In the genomic region with DNA sequence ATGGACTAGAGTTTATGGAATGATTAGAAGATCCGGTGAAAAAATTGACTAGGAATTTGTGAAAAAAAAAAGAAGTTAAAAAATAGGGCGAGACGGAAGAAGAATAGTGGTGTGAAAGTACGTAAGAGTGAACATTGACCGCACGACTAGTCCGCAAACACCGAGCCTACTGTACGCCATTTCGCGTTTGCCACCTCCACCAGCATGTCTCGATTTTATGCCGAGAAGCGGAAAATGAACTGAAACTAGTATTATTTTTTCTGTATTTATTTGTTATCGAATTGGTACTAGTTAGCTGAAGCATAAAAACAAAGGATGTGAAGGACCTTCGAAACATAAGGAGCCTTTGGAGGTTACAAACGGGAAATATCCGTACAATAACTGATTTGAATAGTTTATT, we compare ENCODE assay signal across 6 worm cellular contexts.
TF ChIP-seq lines count a peak whose summit lies in the region.

No protein-coding gene starts in this region.

TF ChIP-seq in whole organism, L1 larva, 84 proteins besides CTCF, POLR2A, EP300 and RAD21 (continued from another document and continues in another):
- TF ChIP-seq zag-1 (tag; optimal IDR thresholded peaks at IDR 0.05; lab: Kevin White, UChicago) (no peak), blmp-1 (tag; optimal IDR thresholded peaks at IDR 0.05; lab: Kevin White, UChicago) (peak; percentile 17), nhr-77 (tag; optimal IDR thresholded peaks at IDR 0.05; lab: Kevin White, UChicago) (no peak), lin-39 (tag; optimal IDR thresholded peaks at IDR 0.05; lab: Kevin White, UChicago) (no peak), zip-4 (GFP tag; optimal IDR thresholded peaks at IDR 0.05; lab: Kevin White, UChicago) (no peak), unc-98 (GFP tag; IDR thresholded peaks at IDR 0.05; lab: Robert Waterston, UW) (no peak), xbp-1 (tag; optimal IDR thresholded peaks at IDR 0.05; lab: Kevin White, UChicago) (peak; percentile 63), C04F5.9 (tag; optimal IDR thresholded peaks at IDR 0.05; lab: Kevin White, UChicago) (no peak), lsy-2 (tag; optimal IDR thresholded peaks at IDR 0.05; lab: Kevin White, UChicago) (peak; percentile 58 to 87), ceh-90 (tag; optimal IDR thresholded peaks at IDR 0.05; lab: Kevin White, UChicago) (no peak), ama-1 (optimal IDR thresholded peaks at IDR 0.05; lab: Kevin White, UChicago) (no peak), alr-1 (tag; optimal IDR thresholded peaks at IDR 0.05; lab: Kevin White, UChicago; ENCODE audit: borderline replicate concordance) (no peak), mep-1 (tag; optimal IDR thresholded peaks at IDR 0.05; lab: Kevin White, UChicago) (peak; percentile 23), aly-2 (tag; optimal IDR thresholded peaks at IDR 0.05; lab: Kevin White, UChicago) (no peak), lin-13 (GFP tag; optimal IDR thresholded peaks at IDR 0.05; lab: Kevin White, UChicago) (no peak), nhr-237 (tag; optimal IDR thresholded peaks at IDR 0.05; lab: Kevin White, UChicago) (no peak), egl-13 (tag; optimal IDR thresholded peaks at IDR 0.05; lab: Kevin White, UChicago) (no peak), unc-30 (tag; optimal IDR thresholded peaks at IDR 0.05; lab: Kevin White, UChicago) (no peak), ceh-8 (GFP tag; optimal IDR thresholded peaks at IDR 0.05; lab: Kevin White, UChicago) (no peak), nhr-20 (tag; optimal IDR thresholded peaks at IDR 0.05; lab: Kevin White, UChicago) (peak; percentile 52), ceh-63 (GFP tag; optimal IDR thresholded peaks at IDR 0.05; lab: Kevin White, UChicago) (no peak), sup-37 (GFP tag; optimal IDR thresholded peaks at IDR 0.05; lab: Kevin White, UChicago) (no peak)

TF ChIP-seq in whole organism, L2 larva, 48 proteins besides CTCF, POLR2A, EP300 and RAD21 (continued from another document):
- TF ChIP-seq sma-3 (GFP tag; optimal IDR thresholded peaks at IDR 0.05; lab: Kevin White, UChicago) (peak; percentile 30), peb-1 (tag; optimal IDR thresholded peaks at IDR 0.05; lab: Kevin White, UChicago) (no peak), lin-13 (GFP tag; optimal IDR thresholded peaks at IDR 0.05; lab: Kevin White, UChicago) (peak; percentile 24), ZK546.5 (tag; optimal IDR thresholded peaks at IDR 0.05; lab: Kevin White, UChicago) (no peak), unc-55 (GFP tag; optimal IDR thresholded peaks at IDR 0.05; lab: Kevin White, UChicago) (peak; percentile 58), nhr-6 (tag; optimal IDR thresholded peaks at IDR 0.05; lab: Kevin White, UChicago) (peak; percentile 4), C34F6.9 (tag; optimal IDR thresholded peaks at IDR 0.05; lab: Kevin White, UChicago) (peak; percentile 57), nhr-25 (tag; optimal IDR thresholded peaks at IDR 0.05; lab: Kevin White, UChicago) (peak; percentile 45), elt-1 (tag; optimal IDR thresholded peaks at IDR 0.05; lab: Kevin White, UChicago) (no peak), lin-39 (tag; optimal IDR thresholded peaks at IDR 0.05; lab: Kevin White, UChicago) (no peak), Y55F3AM.14 (GFP tag; optimal IDR thresholded peaks at IDR 0.05; lab: Kevin White, UChicago) (no peak), sma-9 (GFP tag; optimal IDR thresholded peaks at IDR 0.05; lab: Kevin White, UChicago) (peak; percentile 10), sma-9 (tag; optimal IDR thresholded peaks at IDR 0.05; lab: Kevin White, UChicago) (no peak), crh-2 (tag; optimal IDR thresholded peaks at IDR 0.05; lab: Kevin White, UChicago) (peak; percentile 53), nhr-21 (tag; optimal IDR thresholded peaks at IDR 0.05; lab: Kevin White, UChicago) (peak; percentile 22)

TF ChIP-seq in whole organism, L3 larva, 47 proteins besides CTCF, POLR2A, EP300 and RAD21 (continued from another document):
- peak; percentile 28 for TF ChIP-seq lsy-12 (tag; optimal IDR thresholded peaks at IDR 0.05; lab: Kevin White, UChicago)
- TF ChIP-seq nhr-25 (tag; optimal IDR thresholded peaks at IDR 0.05; lab: Kevin White, UChicago): peak; percentile 46
- peak; percentile 30 for TF ChIP-seq ceh-28 (tag; optimal IDR thresholded peaks at IDR 0.05; lab: Kevin White, UChicago)
- TF ChIP-seq nhr-43 (tag; optimal IDR thresholded peaks at IDR 0.05; lab: Kevin White, UChicago; ENCODE audit: poor library complexity, severe bottlenecking): peak; percentile 14
- peak; percentile 63 for TF ChIP-seq lin-15B (tag; optimal IDR thresholded peaks at IDR 0.05; lab: Kevin White, UChicago)
- no peak for TF ChIP-seq ztf-11 (tag; optimal IDR thresholded peaks at IDR 0.05; lab: Kevin White, UChicago)
- peak; percentile 1 for TF ChIP-seq R02D3.7 (tag; optimal IDR thresholded peaks at IDR 0.05; lab: Kevin White, UChicago)
- TF ChIP-seq elt-3 (tag; optimal IDR thresholded peaks at IDR 0.05; lab: Kevin White, UChicago): no peak

TF ChIP-seq in whole organism, L4 larva, 104 proteins besides CTCF, POLR2A, EP300 and RAD21 (continued from another document):
- no peak for TF ChIP-seq daf-16 (GFP tag; optimal IDR thresholded peaks at IDR 0.05; lab: Kevin White, UChicago)
- TF ChIP-seq daf-16 (tag; optimal IDR thresholded peaks at IDR 0.05; lab: Kevin White, UChicago): peak; percentile 25
- TF ChIP-seq rbr-2 (tag; optimal IDR thresholded peaks at IDR 0.05; lab: Kevin White, UChicago): peak; percentile 18
- no peak for TF ChIP-seq set-16 (GFP tag; IDR thresholded peaks at IDR 0.05; lab: Robert Waterston, UW)
- TF ChIP-seq dmd-6 (GFP tag; IDR thresholded peaks at IDR 0.05; lab: Robert Waterston, UW): 0 out of 2 replicates have a peak, but pooled peaks have one; percentile 12
- TF ChIP-seq vab-7 (GFP tag; IDR thresholded peaks at IDR 0.05; lab: Robert Waterston, UW): no peak
- peak; percentile 78 for TF ChIP-seq ama-1 (optimal IDR thresholded peaks at IDR 0.05; lab: Kevin White, UChicago)
- peak; percentile 43 for TF ChIP-seq mep-1 (tag; optimal IDR thresholded peaks at IDR 0.05; lab: Kevin White, UChicago)
- no peak for TF ChIP-seq arid-1 (GFP tag; conservative IDR thresholded peaks at IDR 0.05; lab: Robert Waterston, UW)
- peak; percentile 20 for TF ChIP-seq hlh-11 (tag; optimal IDR thresholded peaks at IDR 0.05; lab: Kevin White, UChicago)
- TF ChIP-seq F26F4.8 (GFP tag; conservative IDR thresholded peaks at IDR 0.05; lab: Robert Waterston, UW): no peak
- no peak for TF ChIP-seq lin-1 (GFP tag; IDR thresholded peaks at IDR 0.05; lab: Robert Waterston, UW)
- peak; percentile 28 for TF ChIP-seq hlh-30 (tag; optimal IDR thresholded peaks at IDR 0.05; lab: Kevin White, UChicago; ENCODE audit: insufficient read depth)
- TF ChIP-seq skn-1 (tag; optimal IDR thresholded peaks at IDR 0.05; lab: Kevin White, UChicago): no peak
- peak; percentile 57 for TF ChIP-seq lin-38 (GFP tag; IDR thresholded peaks at IDR 0.05; lab: Robert Waterston, UW)

TF ChIP-seq in whole organism, mixed stage, embryonic, 35 proteins besides CTCF, POLR2A, EP300 and RAD21 (continued from another document):
- peak; percentile 75 for TF ChIP-seq lsy-2 (tag; optimal IDR thresholded peaks at IDR 0.05; lab: Kevin White, UChicago)

TF ChIP-seq in whole organism, young adult, 124 proteins besides CTCF, POLR2A, EP300 and RAD21 (continued from another document and continues in another):
- TF ChIP-seq F33H1.4 (GFP tag; IDR thresholded peaks at IDR 0.05; lab: Robert Waterston, UW): peak; percentile 37; the same call in 1 of the 2 replicates
- TF ChIP-seq B0035.1 (tag; optimal IDR thresholded peaks at IDR 0.05; lab: Kevin White, UChicago): no peak
- TF ChIP-seq chd-7 (tag; optimal IDR thresholded peaks at IDR 0.05; lab: Kevin White, UChicago): no peak
- TF ChIP-seq ztf-18 (tag; optimal IDR thresholded peaks at IDR 0.05; lab: Kevin White, UChicago): no peak
- peak; percentile 5 for TF ChIP-seq ama-1 (optimal IDR thresholded peaks at IDR 0.05; lab: Kevin White, UChicago)
- TF ChIP-seq ama-1 (GFP tag; optimal IDR thresholded peaks at IDR 0.05; lab: Kevin White, UChicago): no peak
- TF ChIP-seq F22D6.2 (tag; optimal IDR thresholded peaks at IDR 0.05; lab: Kevin White, UChicago): no peak
- TF ChIP-seq rec-8 (tag; optimal IDR thresholded peaks at IDR 0.05; lab: Kevin White, UChicago): no peak
- no peak for TF ChIP-seq Y79H2A.3 (GFP tag; conservative IDR thresholded peaks at IDR 0.05; lab: Robert Waterston, UW)
- TF ChIP-seq attf-6 (GFP tag; IDR thresholded peaks at IDR 0.05; lab: Robert Waterston, UW): no peak
- TF ChIP-seq hmg-20 (GFP tag; IDR thresholded peaks at IDR 0.05; lab: Robert Waterston, UW): no peak
- no peak for TF ChIP-seq athp-1 (tag; optimal IDR thresholded peaks at IDR 0.05; lab: Kevin White, UChicago)
- TF ChIP-seq ztf-25 (GFP tag; IDR thresholded peaks at IDR 0.05; lab: Robert Waterston, UW): no peak
- TF ChIP-seq ztf-3 (GFP tag; optimal IDR thresholded peaks at IDR 0.05; lab: Kevin White, UChicago): no peak
- peak; percentile 37; the same call in 1 of the 2 replicates for TF ChIP-seq ztf-6 (GFP tag; IDR thresholded peaks at IDR 0.05; lab: Robert Waterston, UW)
- no peak for TF ChIP-seq sdz-38 (tag; optimal IDR thresholded peaks at IDR 0.05; lab: Kevin White, UChicago)
- TF ChIP-seq cebp-2 (GFP tag; IDR thresholded peaks at IDR 0.05; lab: Robert Waterston, UW): no peak
- no peak for TF ChIP-seq him-1 (tag; optimal IDR thresholded peaks at IDR 0.05; lab: Kevin White, UChicago)
- TF ChIP-seq Y56A3A.18 (GFP tag; IDR thresholded peaks at IDR 0.05; lab: Robert Waterston, UW): no peak
- no peak for TF ChIP-seq ceh-40 (GFP tag; IDR thresholded peaks at IDR 0.05; lab: Robert Waterston, UW)
- TF ChIP-seq T26A5.8 (tag; optimal IDR thresholded peaks at IDR 0.05; lab: Kevin White, UChicago): no peak
- TF ChIP-seq cebp-1 (GFP tag; IDR thresholded peaks at IDR 0.05; lab: Robert Waterston, UW): no peak
- TF ChIP-seq cebp-1 (tag; optimal IDR thresholded peaks at IDR 0.05; lab: Kevin White, UChicago): peak; percentile 27
- no peak for TF ChIP-seq attf-5 (GFP tag; optimal IDR thresholded peaks at IDR 0.05; lab: Kevin White, UChicago)
- TF ChIP-seq ceh-100 (GFP tag; IDR thresholded peaks at IDR 0.05; lab: Robert Waterston, UW): no peak
- peak; percentile 16 for TF ChIP-seq nhr-80 (tag; optimal IDR thresholded peaks at IDR 0.05; lab: Kevin White, UChicago)
- peak; percentile 28; the same call in 1 of the 2 replicates for TF ChIP-seq hmg-1.2 (GFP tag; IDR thresholded peaks at IDR 0.05; lab: Robert Waterston, UW)
- TF ChIP-seq rcor-1 (GFP tag; IDR thresholded peaks at IDR 0.05; lab: Robert Waterston, UW): no peak
- TF ChIP-seq attf-3 (GFP tag; conservative IDR thresholded peaks at IDR 0.05; lab: Robert Waterston, UW): no peak
- TF ChIP-seq ets-4 (GFP tag; optimal IDR thresholded peaks at IDR 0.05; lab: Kevin White, UChicago): no peak
- TF ChIP-seq F10E7.11 (tag; optimal IDR thresholded peaks at IDR 0.05; lab: Kevin White, UChicago): no peak
- no peak for TF ChIP-seq dpl-1 (GFP tag; optimal IDR thresholded peaks at IDR 0.05; lab: Kevin White, UChicago)
- no peak for TF ChIP-seq aptf-2 (GFP tag; conservative IDR thresholded peaks at IDR 0.05; lab: Robert Waterston, UW)
- no peak for TF ChIP-seq xnd-1 (tag; optimal IDR thresholded peaks at IDR 0.05; lab: Kevin White, UChicago)
- no peak for TF ChIP-seq tbx-9 (tag; optimal IDR thresholded peaks at IDR 0.05; lab: Kevin White, UChicago; ENCODE audit: borderline replicate concordance)
- no peak for TF ChIP-seq B0336.3 (GFP tag; IDR thresholded peaks at IDR 0.05; lab: Robert Waterston, UW)
- TF ChIP-seq ceh-91 (GFP tag; IDR thresholded peaks at IDR 0.05; lab: Robert Waterston, UW): no peak
- TF ChIP-seq repo-1 (tag; optimal IDR thresholded peaks at IDR 0.05; lab: Kevin White, UChicago): no peak
- TF ChIP-seq D2030.7 (GFP tag; IDR thresholded peaks at IDR 0.05; lab: Robert Waterston, UW): peak; percentile 13; the same call in 1 of the 2 replicates
- TF ChIP-seq akir-1 (GFP tag; optimal IDR thresholded peaks at IDR 0.05; lab: Kevin White, UChicago): no peak
- no peak for TF ChIP-seq snpc-1.1 (tag; optimal IDR thresholded peaks at IDR 0.05; lab: Kevin White, UChicago; ENCODE audit: insufficient read depth)
- TF ChIP-seq ztf-26 (tag; optimal IDR thresholded peaks at IDR 0.05; lab: Kevin White, UChicago): no peak
- no peak for TF ChIP-seq die-1 (tag; optimal IDR thresholded peaks at IDR 0.05; lab: Kevin White, UChicago)
- no peak for TF ChIP-seq hlh-12 (tag; optimal IDR thresholded peaks at IDR 0.05; lab: Kevin White, UChicago)
- TF ChIP-seq somi-1 (GFP tag; optimal IDR thresholded peaks at IDR 0.05; lab: Kevin White, UChicago): no peak
- TF ChIP-seq nhr-27 (tag; optimal IDR thresholded peaks at IDR 0.05; lab: Kevin White, UChicago): no peak
- no peak for TF ChIP-seq nhr-179 (tag; optimal IDR thresholded peaks at IDR 0.05; lab: Kevin White, UChicago)
- no peak for TF ChIP-seq madf-8 (GFP tag; conservative IDR thresholded peaks at IDR 0.05; lab: Robert Waterston, UW)
- no peak for TF ChIP-seq rpc-1 (optimal IDR thresholded peaks at IDR 0.05; lab: Kevin White, UChicago)
- TF ChIP-seq rpc-1 (tag; optimal IDR thresholded peaks at IDR 0.05; lab: Kevin White, UChicago): no peak
- no peak for TF ChIP-seq pbrm-1 (GFP tag; IDR thresholded peaks at IDR 0.05; lab: Robert Waterston, UW)
- TF ChIP-seq C06A6.2 (GFP tag; conservative IDR thresholded peaks at IDR 0.05; lab: Robert Waterston, UW): no peak
- TF ChIP-seq unc-130 (GFP tag; optimal IDR thresholded peaks at IDR 0.05; lab: Kevin White, UChicago): no peak
- TF ChIP-seq nfya-2 (GFP tag; IDR thresholded peaks at IDR 0.05; lab: Robert Waterston, UW): no peak
- TF ChIP-seq lsl-1 (GFP tag; optimal IDR thresholded peaks at IDR 0.05; lab: Kevin White, UChicago): peak; percentile 53
- no peak for TF ChIP-seq madf-10 (tag; optimal IDR thresholded peaks at IDR 0.05; lab: Kevin White, UChicago)
- TF ChIP-seq tbp1 (GFP tag; optimal IDR thresholded peaks at IDR 0.05; lab: Kevin White, UChicago): no peak
- TF ChIP-seq K11D2.4 (GFP tag; IDR thresholded peaks at IDR 0.05; lab: Robert Waterston, UW): peak; percentile 37; the same call in 1 of the 2 replicates
- no peak for TF ChIP-seq B0019.2 (GFP tag; conservative IDR thresholded peaks at IDR 0.05; lab: Robert Waterston, UW)
- 0 out of 2 replicates have a peak, but pooled peaks have one; percentile 45 for TF ChIP-seq Y95B8A.8 (GFP tag; IDR thresholded peaks at IDR 0.05; lab: Robert Waterston, UW)
- TF ChIP-seq ztf-28 (GFP tag; IDR thresholded peaks at IDR 0.05; lab: Robert Waterston, UW): no peak
- no peak for TF ChIP-seq tlf-1 (GFP tag; optimal IDR thresholded peaks at IDR 0.05; lab: Kevin White, UChicago)
- no peak for TF ChIP-seq nhr-90 (tag; optimal IDR thresholded peaks at IDR 0.05; lab: Kevin White, UChicago)
- no peak for TF ChIP-seq snpc-1.3 (tag; optimal IDR thresholded peaks at IDR 0.05; lab: Kevin White, UChicago; ENCODE audit: insufficient read depth)
- no peak for TF ChIP-seq Y53F4B.3 (GFP tag; IDR thresholded peaks at IDR 0.05; lab: Robert Waterston, UW)
- no peak for TF ChIP-seq fkh-3 (tag; optimal IDR thresholded peaks at IDR 0.05; lab: Kevin White, UChicago)
- no peak for TF ChIP-seq egl-18 (GFP tag; IDR thresholded peaks at IDR 0.05; lab: Robert Waterston, UW)
- TF ChIP-seq lin-26 (GFP tag; IDR thresholded peaks at IDR 0.05; lab: Robert Waterston, UW): no peak
- TF ChIP-seq T07F8.4 (tag; optimal IDR thresholded peaks at IDR 0.05; lab: Kevin White, UChicago): no peak
- no peak for TF ChIP-seq unc-62 (GFP tag; optimal IDR thresholded peaks at IDR 0.05; lab: Kevin White, UChicago)
- 0 out of 2 replicates have a peak, but pooled peaks have one; percentile 10 for TF ChIP-seq dox-1 (GFP tag; IDR thresholded peaks at IDR 0.05; lab: Robert Waterston, UW)
- no peak for TF ChIP-seq hrde-1 (tag; optimal IDR thresholded peaks at IDR 0.05; lab: Kevin White, UChicago; ENCODE audit: borderline replicate concordance)
- no peak for TF ChIP-seq lsy-27 (tag; optimal IDR thresholded peaks at IDR 0.05; lab: Kevin White, UChicago; ENCODE audit: borderline replicate concordance, insufficient read depth)
- TF ChIP-seq lag-1 (GFP tag; IDR thresholded peaks at IDR 0.05; lab: Robert Waterston, UW): no peak
- no peak for TF ChIP-seq efl-1 (GFP tag; optimal IDR thresholded peaks at IDR 0.05; lab: Kevin White, UChicago)
